Fruit fly (Drosophila melanogaster) whole organism, embryonic: ENCODE results near the gene CG12009.
A peak's percentile ranks its signal among the peaks of the same experiment; 100 is the strongest.

Experiments
- ATbp ChIP-seq: fragments of 200-800 bp; sonication (Bioruptor generic); optimal IDR thresholded peaks from 2 replicates; lab custom pipeline; 2017; ENCODE audit warnings: missing biosample characterization, mild to moderate bottlenecking, missing genetic modification characterization, missing genetic modification reagents
- C15 ChIP-seq: fragments of 200-800 bp; sonication (Bioruptor generic); IDR thresholded peaks from 3 replicates; pipeline ENCODE4 v1.3.6; 2022; ENCODE audit warnings: missing biosample characterization, missing genetic modification characterization
- CG10147 ChIP-seq: fragments of 200-800 bp; sonication (Bioruptor generic); optimal IDR thresholded peaks from 2 replicates; lab custom pipeline; 2019; ENCODE audit warnings: missing biosample characterization, mild to moderate bottlenecking, missing genetic modification characterization, moderate library complexity
- CG13296 ChIP-seq: fragments of 200-800 bp; sonication (Bioruptor generic); optimal IDR thresholded peaks from 3 replicates; lab custom pipeline; 2018; ENCODE audit warnings: missing biosample characterization, mild to moderate bottlenecking, missing genetic modification characterization
- CG16815 ChIP-seq: fragments of 200-800 bp; sonication (Bioruptor generic); optimal IDR thresholded peaks from 3 replicates; lab custom pipeline; 2017; ENCODE audit warnings: missing biosample characterization, mild to moderate bottlenecking, missing genetic modification characterization
- CG17385 ChIP-seq: fragments of 200-800 bp; sonication (Bioruptor generic); optimal IDR thresholded peaks from 3 replicates; lab custom pipeline; 2018; ENCODE audit warnings: missing biosample characterization, mild to moderate bottlenecking, missing genetic modification characterization
- CG17802 ChIP-seq: fragments of 200-800 bp; sonication (Bioruptor generic); optimal IDR thresholded peaks from 2 replicates; lab custom pipeline; 2018; ENCODE audit warnings: missing biosample characterization, mild to moderate bottlenecking, missing genetic modification characterization, moderate library complexity
- CG2120 ChIP-seq: fragments of 200-800 bp; sonication (Bioruptor generic); optimal IDR thresholded peaks from 3 replicates; lab custom pipeline; 2016; ENCODE audit warnings: missing biosample characterization, missing genetic modification characterization
- CG31388 ChIP-seq: fragments of 200-800 bp; sonication (Bioruptor generic); optimal IDR thresholded peaks from 2 replicates; lab custom pipeline; 2016; ENCODE audit warnings: missing biosample characterization, missing genetic modification characterization
- CG31441 ChIP-seq: fragments of 200-800 bp; sonication (Bioruptor generic); IDR thresholded peaks from 2 replicates; pipeline ENCODE4 v1.3.6; 2022; ENCODE audit warnings: missing biosample characterization, missing genetic modification characterization
- CG32772 ChIP-seq: fragments of 200-800 bp; sonication (Bioruptor generic); IDR thresholded peaks from 2 replicates; pipeline ENCODE4 v1.3.6; 2022; ENCODE audit warnings: missing biosample characterization, missing genetic modification characterization
- CG43689 ChIP-seq: fragments of 200-800 bp; sonication (Bioruptor generic); IDR thresholded peaks from 2 replicates; pipeline ENCODE4 v1.3.6; 2022; ENCODE audit warnings: missing biosample characterization, missing genetic modification characterization
- CG4707 ChIP-seq: fragments of 200-800 bp; sonication (Bioruptor generic); optimal IDR thresholded peaks from 2 replicates; lab custom pipeline; 2018; ENCODE audit warnings: missing biosample characterization, mild to moderate bottlenecking, missing genetic modification characterization, moderate library complexity
- CG6254 ChIP-seq: fragments of 200-800 bp; sonication (Bioruptor generic); optimal IDR thresholded peaks from 3 replicates; lab custom pipeline; 2017; ENCODE audit warnings: mild to moderate bottlenecking, missing biosample characterization, missing genetic modification reagents, missing genetic modification characterization
- CG6272 ChIP-seq: fragments of 200-800 bp; sonication (Bioruptor generic); IDR thresholded peaks from 2 replicates; pipeline ENCODE4 v1.3.6; 2022; ENCODE audit warnings: missing biosample characterization, missing genetic modification characterization
- CG6813 ChIP-seq: fragments of 200-800 bp; sonication (Bioruptor generic); optimal IDR thresholded peaks from 2 replicates; lab custom pipeline; 2017; ENCODE audit warnings: missing biosample characterization, missing genetic modification characterization, mild to moderate bottlenecking, moderate library complexity, missing genetic modification reagents
- CG7271 ChIP-seq: fragments of 200-800 bp; sonication (Bioruptor generic); optimal IDR thresholded peaks from 2 replicates; lab custom pipeline; 2018; ENCODE audit warnings: missing biosample characterization, mild to moderate bottlenecking, missing genetic modification characterization, moderate library complexity
- CG8089 ChIP-seq: fragments of 200-800 bp; sonication (Bioruptor generic); optimal IDR thresholded peaks from 3 replicates; lab custom pipeline; 2016; ENCODE audit warnings: missing biosample characterization, missing genetic modification characterization
- CG8359 ChIP-seq: fragments of 200-800 bp; sonication (Bioruptor generic); optimal IDR thresholded peaks from 2 replicates; lab custom pipeline; 2017; ENCODE audit warnings: missing biosample characterization, mild to moderate bottlenecking, missing genetic modification characterization, borderline replicate concordance
- CG8478 ChIP-seq: fragments of >200 bp; optimal IDR thresholded peaks from 2 replicates; lab custom pipeline; 2018
- Dip3 ChIP-seq: fragments of 200-800 bp; sonication (Bioruptor generic); optimal IDR thresholded peaks from 3 replicates; lab custom pipeline; 2016; ENCODE audit warnings: missing biosample characterization, missing genetic modification characterization
- Doc2 ChIP-seq: fragments of 200-800 bp; sonication (Bioruptor generic); IDR thresholded peaks from 2 replicates; pipeline ENCODE4 v1.3.6; 2022; ENCODE audit warnings: missing biosample characterization, missing genetic modification characterization
- Drgx ChIP-seq: fragments of 200-800 bp; sonication (Bioruptor generic); IDR thresholded peaks from 2 replicates; pipeline ENCODE4 v1.3.6; 2022; ENCODE audit warnings: missing biosample characterization, missing genetic modification characterization
- E2f1 ChIP-seq: fragments of 200-800 bp; sonication (Bioruptor generic); IDR thresholded peaks from 2 replicates; pipeline ENCODE4 v1.3.6; 2022; ENCODE audit warnings: missing biosample characterization, missing genetic modification characterization
- E2f2 ChIP-seq: fragments of 200-800 bp; sonication (Bioruptor generic); IDR thresholded peaks from 2 replicates; pipeline ENCODE4 v1.3.6; 2022; ENCODE audit warnings: missing biosample characterization, missing genetic modification characterization
- HLHmδ ChIP-seq: fragments of 200-800 bp; sonication (Bioruptor generic); optimal IDR thresholded peaks from 2 replicates; lab custom pipeline; 2018; ENCODE audit warnings: missing biosample characterization, mild to moderate bottlenecking, missing genetic modification characterization, moderate library complexity
- HmgZ ChIP-seq: fragments of 200-800 bp; sonication (Bioruptor generic); optimal IDR thresholded peaks from 2 replicates; lab custom pipeline; 2018; ENCODE audit warnings: missing biosample characterization, mild to moderate bottlenecking, missing genetic modification characterization
- Mrtf ChIP-seq: fragments of 200-800 bp; sonication (Bioruptor generic); IDR thresholded peaks from 3 replicates; pipeline ENCODE4 v1.3.6; 2022; ENCODE audit warnings: missing biosample characterization, missing genetic modification characterization
- Nf-YA ChIP-seq: fragments of 200-800 bp; sonication (Bioruptor generic); IDR thresholded peaks from 2 replicates; pipeline ENCODE4 v1.3.6; 2022; ENCODE audit warnings: missing biosample characterization, missing genetic modification characterization
- Nf-YC ChIP-seq: fragments of 200-800 bp; optimal IDR thresholded peaks from 3 replicates; lab custom pipeline; 2019; ENCODE audit warnings: missing biosample characterization, mild to moderate bottlenecking, missing genetic modification characterization, moderate library complexity
- Optix ChIP-seq: fragments of 200-800 bp; sonication (Bioruptor generic); IDR thresholded peaks from 3 replicates; pipeline ENCODE4 v1.3.6; 2022; ENCODE audit warnings: missing biosample characterization, missing genetic modification characterization
- Rx ChIP-seq: fragments of 200-800 bp; sonication (Bioruptor generic); IDR thresholded peaks from 2 replicates; pipeline ENCODE4 v1.3.6; 2022; ENCODE audit warnings: missing biosample characterization, missing genetic modification characterization
- Sox102F ChIP-seq: fragments of 200-800 bp; sonication (Bioruptor generic); optimal IDR thresholded peaks from 2 replicates; lab custom pipeline; 2018; ENCODE audit warnings: missing biosample characterization, mild to moderate bottlenecking, missing genetic modification characterization, moderate library complexity
- Sry-δ ChIP-seq: fragments of 200-800 bp; sonication (Bioruptor generic); optimal IDR thresholded peaks from 2 replicates; lab custom pipeline; 2016; ENCODE audit warnings: missing biosample characterization, missing genetic modification characterization
- Vsx1 ChIP-seq: fragments of 200-800 bp; sonication (Bioruptor generic); optimal IDR thresholded peaks from 2 replicates; lab custom pipeline; 2017; ENCODE audit warnings: missing biosample characterization, mild to moderate bottlenecking, missing genetic modification characterization, missing genetic modification reagents
- bab2 ChIP-seq: fragments of 200-800 bp; sonication (Bioruptor generic); optimal IDR thresholded peaks from 2 replicates; lab custom pipeline; 2016; ENCODE audit warnings: missing biosample characterization, missing genetic modification characterization
- caup ChIP-seq: fragments of 200-800 bp; sonication (Bioruptor generic); optimal IDR thresholded peaks from 3 replicates; lab custom pipeline; 2017; ENCODE audit warnings: missing biosample characterization, mild to moderate bottlenecking, missing genetic modification characterization, moderate library complexity; ENCODE audit not compliant: severe bottlenecking
- corto ChIP-seq: fragments of 200-800 bp; sonication (Bioruptor generic); optimal IDR thresholded peaks from 2 replicates; lab custom pipeline; 2016; ENCODE audit warnings: missing biosample characterization, mild to moderate bottlenecking, missing genetic modification characterization, moderate library complexity
- en ChIP-seq: fragments of 200-800 bp; sonication (Bioruptor generic); optimal IDR thresholded peaks from 2 replicates; lab custom pipeline; 2016; ENCODE audit warnings: missing biosample characterization, missing genetic modification characterization
- gce ChIP-seq: fragments of 200-800 bp; sonication (Bioruptor generic); IDR thresholded peaks from 3 replicates; pipeline ENCODE4 v1.3.6; 2022; ENCODE audit warnings: missing biosample characterization, missing genetic modification characterization
- jigr1 ChIP-seq: fragments of 200-800 bp; sonication (Bioruptor generic); IDR thresholded peaks from 3 replicates; pipeline ENCODE4 v1.3.6; 2022; ENCODE audit warnings: missing biosample characterization, missing genetic modification characterization
- lbe ChIP-seq: fragments of 200-800 bp; sonication (Bioruptor generic); optimal IDR thresholded peaks from 2 replicates; lab custom pipeline; 2016; ENCODE audit warnings: missing biosample characterization, mild to moderate bottlenecking, missing genetic modification characterization
- mld ChIP-seq: fragments of 200-800 bp; sonication (Bioruptor generic); IDR thresholded peaks from 3 replicates; pipeline ENCODE4 v1.3.6; 2022; ENCODE audit warnings: missing biosample characterization, missing genetic modification characterization; ENCODE audit not compliant: partially characterized antibody
- pho ChIP-seq: fragments of 200-800 bp; sonication (Bioruptor generic); optimal IDR thresholded peaks from 2 replicates; lab custom pipeline; 2016; ENCODE audit warnings: missing biosample characterization, missing genetic modification characterization
- rib ChIP-seq: fragments of 200-800 bp; sonication (Bioruptor generic); IDR thresholded peaks from 2 replicates; pipeline ENCODE4 v1.3.6; 2022; ENCODE audit warnings: missing biosample characterization, missing genetic modification characterization
- schlank ChIP-seq: fragments of 200-800 bp; sonication (Bioruptor generic); optimal IDR thresholded peaks from 2 replicates; lab custom pipeline; 2018; ENCODE audit warnings: missing biosample characterization, mild to moderate bottlenecking, missing genetic modification characterization
- sqz ChIP-seq: fragments of 200-800 bp; sonication (Bioruptor generic); optimal IDR thresholded peaks from 3 replicates; lab custom pipeline; 2018; ENCODE audit warnings: missing biosample characterization, mild to moderate bottlenecking, missing genetic modification characterization
- sug ChIP-seq: fragments of 200-800 bp; optimal IDR thresholded peaks from 2 replicates; lab custom pipeline; 2019; ENCODE audit warnings: missing biosample characterization, mild to moderate bottlenecking, missing genetic modification characterization, moderate library complexity
- z ChIP-seq: fragments of 200-800 bp; sonication (Bioruptor generic); IDR thresholded peaks from 3 replicates; pipeline ENCODE4 v1.3.6; 2022; ENCODE audit warnings: missing biosample characterization, missing genetic modification characterization

Gene CG12009

DNA sequence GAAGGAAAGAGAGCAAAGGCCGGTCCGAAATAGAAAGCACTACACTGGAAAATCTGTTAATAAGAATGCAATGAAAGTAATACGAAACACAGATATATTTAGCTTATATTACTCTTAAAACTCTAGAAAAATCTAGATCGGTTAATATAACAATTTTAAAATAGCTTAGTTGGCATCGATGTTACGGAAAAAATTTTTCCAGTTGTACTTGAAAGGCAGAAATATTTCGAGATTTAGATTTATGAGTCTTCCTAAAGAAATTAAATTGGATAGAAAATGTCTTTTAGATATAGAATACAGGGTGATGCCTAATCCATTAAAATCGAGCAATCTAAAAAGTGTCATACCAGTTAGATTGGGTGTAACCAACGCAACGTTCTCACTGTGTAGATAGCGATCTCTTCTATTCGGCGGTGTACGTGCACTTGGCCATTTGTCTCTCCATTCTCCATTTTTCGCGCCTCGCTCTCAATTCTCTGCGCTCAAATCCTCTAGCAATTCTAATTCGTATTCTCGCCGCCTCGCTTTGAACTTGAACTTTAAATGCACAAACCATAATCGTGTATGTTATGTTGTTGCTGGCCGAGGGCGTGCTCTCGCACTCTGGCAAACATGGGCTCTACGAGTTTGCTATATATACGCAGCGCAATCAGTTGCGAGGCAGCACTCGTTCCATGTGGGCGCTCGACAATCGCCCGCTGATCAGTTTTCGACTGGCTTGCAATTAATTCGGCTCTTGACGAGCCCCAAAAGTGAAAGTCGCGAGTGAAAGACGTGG, 41.1 kb upstream of the CG12009 start (continued):
- peak; percentile 79; the same call in 1 of the 2 replicates for TF ChIP-seq E2f1 (GFP tag; lab: Robert Waterston, UW)
- peak; percentile 87 for TF ChIP-seq CG6254 (GFP tag; lab: Kevin White, UChicago)
- peak; percentile 92 for TF ChIP-seq sug (tag; lab: Kevin White, UChicago)
- peak; percentile 84 for TF ChIP-seq CG6813 (GFP tag; lab: Kevin White, UChicago)
- peak; percentile 77 for TF ChIP-seq Optix (GFP tag; lab: Robert Waterston, UW)
- TF ChIP-seq rib (GFP tag; lab: Robert Waterston, UW), result no peak; the same call in none of the 2 replicates
- TF ChIP-seq CG7271 (tag; lab: Kevin White, UChicago), result peak; percentile 42
- peak; percentile 76 for TF ChIP-seq schlank (tag; lab: Kevin White, UChicago)
- peak; percentile 94 for TF ChIP-seq CG8089 (GFP tag; lab: Kevin White, UChicago)
- peak; percentile 83 for TF ChIP-seq Vsx1
- peak; percentile 86 for TF ChIP-seq CG8359 (GFP tag; lab: Kevin White, UChicago)
- TF ChIP-seq CG17385, result peak; percentile 92
- peak; percentile 81 for TF ChIP-seq Mrtf (GFP tag; lab: Robert Waterston, UW)
- no peak for TF ChIP-seq HLHmδ
- TF ChIP-seq E2f2 (GFP tag; lab: Robert Waterston, UW), result peak; percentile 54; the same call in 1 of the 2 replicates
- TF ChIP-seq Doc2 (GFP tag; lab: Robert Waterston, UW), result no peak
- TF ChIP-seq lbe (GFP tag; lab: Kevin White, UChicago), result peak; percentile 42
- peak; percentile 89 for TF ChIP-seq HmgZ (tag; lab: Kevin White, UChicago)
- peak; percentile 87 for TF ChIP-seq jigr1
- peak; percentile 73 for TF ChIP-seq CG17802 (tag; lab: Kevin White, UChicago)
- TF ChIP-seq Rx, result peak; percentile 36; the same call in 1 of the 2 replicates
- no peak for TF ChIP-seq CG8478 (lab: Kevin White, UChicago)
- peak; percentile 97 for TF ChIP-seq CG16815
- peak; percentile 61; the same call in 1 of the 3 replicates for TF ChIP-seq C15 (GFP tag; lab: Robert Waterston, UW)
- peak; percentile 80 for TF ChIP-seq sqz (GFP tag; lab: Kevin White, UChicago)
- TF ChIP-seq CG31441 (GFP tag; lab: Robert Waterston, UW), result peak; percentile 96
- peak; percentile 96 for TF ChIP-seq pho (GFP tag; lab: Kevin White, UChicago)
- peak; percentile 78 for TF ChIP-seq CG31388 (GFP tag; lab: Kevin White, UChicago)
- peak; percentile 91 for TF ChIP-seq caup (GFP tag; lab: Kevin White, UChicago)
- peak; percentile 78 for TF ChIP-seq CG6272 (GFP tag; lab: Robert Waterston, UW)
- peak; percentile 95 for TF ChIP-seq Dip3 (GFP tag; lab: Kevin White, UChicago)
- peak; percentile 80 for TF ChIP-seq en (GFP tag; lab: Kevin White, UChicago)
- TF ChIP-seq CG2120 (GFP tag; lab: Kevin White, UChicago), result peak; percentile 98
- TF ChIP-seq corto (GFP tag; lab: Kevin White, UChicago), result peak; percentile 37
- peak; percentile 94 for TF ChIP-seq CG10147 (GFP tag; lab: Kevin White, UChicago)
- peak; percentile 76 for TF ChIP-seq CG4707 (GFP tag; lab: Kevin White, UChicago)
- peak; percentile 90 for TF ChIP-seq CG13296 (GFP tag; lab: Kevin White, UChicago)
- TF ChIP-seq z (GFP tag; lab: Robert Waterston, UW), result no peak
- peak; percentile 77; the same call in 1 of the 3 replicates for TF ChIP-seq gce
- TF ChIP-seq CG32772 (GFP tag; lab: Robert Waterston, UW), result peak; percentile 72
- peak; percentile 62 for TF ChIP-seq Sry-δ
- peak; percentile 93 for TF ChIP-seq bab2 (GFP tag; lab: Kevin White, UChicago)
- peak; percentile 86 for TF ChIP-seq Nf-YC (tag; lab: Kevin White, UChicago)
- peak; percentile 59; the same call in 1 of the 2 replicates for TF ChIP-seq Nf-YA (GFP tag; lab: Robert Waterston, UW)
- TF ChIP-seq CG43689, result no peak
- TF ChIP-seq mld (GFP tag; lab: Robert Waterston, UW), result no peak
- peak; percentile 80 for TF ChIP-seq Drgx (GFP tag; lab: Robert Waterston, UW)
- TF ChIP-seq Sox102F (GFP tag; lab: Kevin White, UChicago), result peak; percentile 94
- peak; percentile 89 for TF ChIP-seq ATbp (GFP tag; lab: Kevin White, UChicago)
